In the genomic region with DNA sequence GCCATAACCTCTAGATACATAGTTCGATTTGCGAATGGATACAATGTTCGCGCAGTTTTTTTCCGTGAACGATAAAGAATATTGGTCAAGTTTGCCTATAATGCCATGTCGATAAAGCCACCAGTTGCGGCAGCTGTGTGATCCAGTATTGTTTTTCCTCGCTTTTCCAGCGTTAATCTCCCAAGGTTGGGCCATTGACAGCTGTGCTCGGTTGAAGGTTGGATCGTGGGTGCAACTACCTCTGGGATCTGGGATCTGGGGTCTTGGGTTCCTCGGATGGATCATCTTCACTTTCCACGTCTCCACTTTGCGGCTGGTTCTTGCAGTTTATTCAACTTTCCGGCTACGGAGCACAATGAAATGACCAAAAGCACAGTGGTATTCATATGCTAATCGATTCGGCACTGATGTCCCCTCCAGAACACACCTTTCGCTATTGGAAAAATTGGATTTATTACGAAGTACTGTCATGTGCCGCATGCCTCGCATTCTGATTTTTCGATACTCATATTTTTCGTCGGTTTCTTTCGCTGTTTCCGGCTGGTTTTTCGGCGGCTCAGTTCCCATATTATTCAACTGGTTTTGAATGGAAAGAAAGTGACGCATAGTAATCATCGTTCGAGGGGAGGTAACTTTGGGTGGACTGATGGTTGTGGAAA, we compare ENCODE assay signal across 3 fruit fly cellular contexts.
TF ChIP-seq lines count a peak whose summit lies in the region.

No protein-coding gene starts in this region.

- no peak for TF ChIP-seq CTCF in whole organism, embryonic (GFP tag; optimal IDR thresholded peaks at IDR 0.05; lab: Kevin White, UChicago)

TF ChIP-seq in whole organism, embryonic, 481 proteins besides CTCF, POLR2A, EP300 and RAD21:
- TF ChIP-seq Chrac-16 (GFP tag; optimal IDR thresholded peaks at IDR 0.05; lab: Kevin White, UChicago) (no peak), CG11723 (GFP tag; optimal IDR thresholded peaks at IDR 0.05; lab: Kevin White, UChicago) (no peak), kni (GFP tag; optimal IDR thresholded peaks at IDR 0.05; lab: Kevin White, UChicago) (peak; percentile 67), Med (GFP tag; lab: Kevin White, UChicago) (peak; percentile 33), chinmo (GFP tag; IDR thresholded peaks at IDR 0.05; lab: Robert Waterston, UW; ENCODE audit: partially characterized antibody) (0 out of 4 replicates have a peak, but pooled peaks have one; percentile 22)

TF ChIP-seq in whole organism, prepupa, 60 proteins besides CTCF, POLR2A, EP300 and RAD21:
- no peak for TF ChIP-seq CG31627 (GFP tag; optimal IDR thresholded peaks at IDR 0.05; lab: Kevin White, UChicago)
- TF ChIP-seq CG6163 (GFP tag; IDR thresholded peaks at IDR 0.05; lab: Robert Waterston, UW), result peak; percentile 50; the same call in 2 of the 3 replicates
- TF ChIP-seq CG3032 (tag; optimal IDR thresholded peaks at IDR 0.05; lab: Kevin White, UChicago), result no peak

TF ChIP-seq in whole organism, pupa, 21 proteins besides CTCF, POLR2A, EP300 and RAD21:
- TF ChIP-seq EcR (GFP tag; optimal IDR thresholded peaks at IDR 0.05; lab: Kevin White, UChicago), result peak; percentile 96
- no peak for TF ChIP-seq Snoo (tag; optimal IDR thresholded peaks at IDR 0.05; lab: Kevin White, UChicago)
TF ChIP-seq in whole organism, pupa: peak in this region for 1.
